Fruit fly (Drosophila melanogaster): Measurements from ENCODE around the gene CG43102.
"Not testable (repeated sequence)": the region's sequence is repeated elsewhere in the genome, so short reads cannot be mapped to it uniquely, and the experiment has no call there.

CG43102 gene

dm6 chr3R:17774538-17774937, 19.8 kb downstream of the CG43102 start:
- TF ChIP-seq HLH106 (tag; optimal IDR thresholded peaks at IDR 0.05) (no peak), brk (GFP tag; optimal IDR thresholded peaks at IDR 0.05) (no peak), dsf (GFP tag; optimal IDR thresholded peaks at IDR 0.05; ENCODE audit: borderline replicate concordance) (no peak), Dif (GFP tag; optimal IDR thresholded peaks at IDR 0.05; ENCODE audit: partially characterized antibody) (no peak), dmrt93B (GFP tag; optimal IDR thresholded peaks at IDR 0.05) (no peak), lola (GFP tag; optimal IDR thresholded peaks at IDR 0.05) (no peak), Rel (GFP tag; optimal IDR thresholded peaks at IDR 0.05) (no peak), Rel (tag; optimal IDR thresholded peaks at IDR 0.05) (no peak)

dm6 chr3R:17773893-17774292, 20.4 kb downstream of the CG43102 start:
- peak; percentile 88 for TF ChIP-seq Dfd (GFP tag; optimal IDR thresholded peaks at IDR 0.05)
- TF ChIP-seq Mio (GFP tag; optimal IDR thresholded peaks at IDR 0.05), result no peak
- no peak for TF ChIP-seq br (GFP tag; optimal IDR thresholded peaks at IDR 0.05)
- TF ChIP-seq HLH106 (tag; optimal IDR thresholded peaks at IDR 0.05), result no peak

- TF ChIP-seq foxo (GFP tag; optimal IDR thresholded peaks at IDR 0.05); jim (GFP tag; optimal IDR thresholded peaks at IDR 0.05); CrebA (GFP tag; optimal IDR thresholded peaks at IDR 0.05; ENCODE audit: borderline replicate concordance): not testable (repeated sequence)
Measured at dm6 chr3R:17763088-17763487, 31.2 kb downstream of the CG43102 start, which contains the start of gene TyrR. TyrR (minus strand) TSS chr3R:17763188.

dm6 chr3R:17762261-17762660, 32.0 kb downstream of the CG43102 start:
- TF ChIP-seq Sp1 (GFP tag; optimal IDR thresholded peaks at IDR 0.05) (no peak), sv (GFP tag; optimal IDR thresholded peaks at IDR 0.05) (no peak), CG32264 (GFP tag; optimal IDR thresholded peaks at IDR 0.05) (no peak), Mio (GFP tag; optimal IDR thresholded peaks at IDR 0.05) (no peak), h (GFP tag; optimal IDR thresholded peaks at IDR 0.05) (no peak), CG9705 (GFP tag; optimal IDR thresholded peaks at IDR 0.05) (no peak), Abd-B (GFP tag; optimal IDR thresholded peaks at IDR 0.05) (no peak), Hnf4 (GFP tag; optimal IDR thresholded peaks at IDR 0.05) (no peak), pan (optimal IDR thresholded peaks at IDR 0.05) (no peak), dmrt93B (GFP tag; optimal IDR thresholded peaks at IDR 0.05) (no peak), psq (GFP tag; optimal IDR thresholded peaks at IDR 0.05) (no peak), brk (GFP tag; optimal IDR thresholded peaks at IDR 0.05) (no peak), lola (GFP tag; optimal IDR thresholded peaks at IDR 0.05) (no peak), Rel (GFP tag; optimal IDR thresholded peaks at IDR 0.05) (no peak), Rel (tag; optimal IDR thresholded peaks at IDR 0.05) (no peak), dsf (GFP tag; optimal IDR thresholded peaks at IDR 0.05; ENCODE audit: borderline replicate concordance) (no peak), fru (GFP tag; optimal IDR thresholded peaks at IDR 0.05) (no peak), usp (GFP tag; optimal IDR thresholded peaks at IDR 0.05) (no peak), GATAd (GFP tag; optimal IDR thresholded peaks at IDR 0.05) (no peak), Hr83 (GFP tag; optimal IDR thresholded peaks at IDR 0.05; ENCODE audit: poor library complexity, severe bottlenecking) (no peak), ey (GFP tag; optimal IDR thresholded peaks at IDR 0.05) (no peak)

- no peak for TF ChIP-seq GATAd (GFP tag; optimal IDR thresholded peaks at IDR 0.05)
- TF ChIP-seq ey (GFP tag; optimal IDR thresholded peaks at IDR 0.05), result no peak
- TF ChIP-seq dl (GFP tag; optimal IDR thresholded peaks at IDR 0.05; ENCODE audit: insufficient read depth in 1 of 2, partially characterized antibody in 2 of 2), result no peak
- no peak for TF ChIP-seq dsf (GFP tag; optimal IDR thresholded peaks at IDR 0.05; ENCODE audit: borderline replicate concordance)
- no peak for TF ChIP-seq Hnf4 (GFP tag; optimal IDR thresholded peaks at IDR 0.05)
- TF ChIP-seq Rel (GFP tag; optimal IDR thresholded peaks at IDR 0.05), result no peak
- peak; percentile 45 for TF ChIP-seq Rel (tag; optimal IDR thresholded peaks at IDR 0.05)
- no peak for TF ChIP-seq Myc (optimal IDR thresholded peaks at IDR 0.05)
- no peak for TF ChIP-seq Dfd (GFP tag; optimal IDR thresholded peaks at IDR 0.05)
Measured at dm6 chr3R:17759773-17760476, 34.4 kb downstream of the CG43102 start.

Measured in whole organism, wandering third instar larva.